Fruit fly (Drosophila melanogaster): Measurements from ENCODE around the gene CG7453.

CG7453 gene

DNA sequence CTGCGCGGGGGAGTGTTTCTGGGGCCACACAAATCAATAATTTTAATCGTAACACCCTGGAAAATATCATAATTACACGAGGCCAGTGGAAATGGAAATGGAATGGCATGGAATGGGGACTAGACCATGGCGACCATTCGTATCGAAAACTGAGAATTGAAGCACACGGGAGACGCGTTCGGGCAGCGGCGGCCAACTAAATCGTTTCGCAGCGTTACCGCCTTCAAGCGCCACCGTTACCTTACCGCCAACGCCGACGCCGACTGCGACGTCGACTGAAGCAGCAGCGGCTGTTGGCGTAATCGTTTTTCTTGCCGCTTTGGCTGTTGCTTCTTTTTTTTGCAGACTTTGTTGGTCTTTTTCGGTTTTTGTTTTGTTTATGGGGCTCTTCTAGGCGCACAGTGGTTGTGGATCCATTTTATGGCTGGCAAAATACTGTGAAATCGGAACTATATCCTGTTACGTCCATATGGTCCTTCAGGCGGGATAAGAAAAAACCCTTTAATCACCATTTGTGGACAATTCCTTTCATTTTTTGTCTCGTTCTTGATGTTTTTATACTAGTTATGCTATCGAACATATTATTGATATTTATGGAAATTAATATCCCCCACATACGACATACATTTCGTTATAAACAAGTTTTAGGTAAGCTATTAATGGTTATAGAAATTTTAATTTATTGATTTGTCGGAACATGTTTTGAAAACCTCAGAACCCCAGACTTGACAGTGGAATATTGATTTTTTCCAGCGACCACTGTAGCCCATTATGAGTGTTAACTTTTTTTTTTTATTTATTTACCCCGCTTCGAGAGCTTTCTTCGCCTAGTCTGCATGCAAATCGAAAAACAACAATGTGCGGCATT is 14.6 kb upstream of the CG7453 start (continued):
- TF ChIP-seq stwl (tag; optimal IDR thresholded peaks at IDR 0.05) (no peak), CG3163 (GFP tag; optimal IDR thresholded peaks at IDR 0.05) (no peak), Dip2 (GFP tag; IDR thresholded peaks at IDR 0.05) (no peak), gcm2 (GFP tag; optimal IDR thresholded peaks at IDR 0.05) (no peak), gcm (GFP tag; optimal IDR thresholded peaks at IDR 0.05) (no peak), amos (GFP tag; IDR thresholded peaks at IDR 0.05; ENCODE audit: partially characterized antibody) (no peak), ash1 (GFP tag; optimal IDR thresholded peaks at IDR 0.05) (no peak), Sry-δ (GFP tag; optimal IDR thresholded peaks at IDR 0.05) (no peak), Bteb2 (GFP tag; optimal IDR thresholded peaks at IDR 0.05) (no peak), fd3F (GFP tag; optimal IDR thresholded peaks at IDR 0.05) (no peak), CG13894 (tag; optimal IDR thresholded peaks at IDR 0.05) (peak; percentile 6), CG18011 (GFP tag; optimal IDR thresholded peaks at IDR 0.05) (no peak), mld (GFP tag; IDR thresholded peaks at IDR 0.05; ENCODE audit: partially characterized antibody) (no peak), CG2116 (GFP tag; optimal IDR thresholded peaks at IDR 0.05) (no peak), ssp (GFP tag; IDR thresholded peaks at IDR 0.05) (no peak), CG8388 (GFP tag; optimal IDR thresholded peaks at IDR 0.05) (no peak), zen2 (GFP tag; IDR thresholded peaks at IDR 0.05; ENCODE audit: partially characterized antibody) (no peak), dpn (GFP tag; optimal IDR thresholded peaks at IDR 0.05) (peak in 1 of 2 experiments; percentile 11), CG11504 (tag; optimal IDR thresholded peaks at IDR 0.05) (peak; percentile 49), mirr (GFP tag; optimal IDR thresholded peaks at IDR 0.05) (peak; percentile 14), CG9727 (GFP tag; optimal IDR thresholded peaks at IDR 0.05) (no peak), pho (GFP tag; optimal IDR thresholded peaks at IDR 0.05) (no peak), D19B (GFP tag; optimal IDR thresholded peaks at IDR 0.05) (no peak), peb (GFP tag; IDR thresholded peaks at IDR 0.05) (no peak), CG12391 (tag; optimal IDR thresholded peaks at IDR 0.05) (peak; percentile 18), Bgb (GFP tag; IDR thresholded peaks at IDR 0.05; ENCODE audit: partially characterized antibody) (peak; percentile 13; the same call in 1 of the 2 replicates), Gug (GFP tag; IDR thresholded peaks at IDR 0.05) (no peak), luna (GFP tag; optimal IDR thresholded peaks at IDR 0.05) (no peak), Hey (tag; optimal IDR thresholded peaks at IDR 0.05) (no peak), btn (GFP tag; optimal IDR thresholded peaks at IDR 0.05) (no peak), Usf (GFP tag; optimal IDR thresholded peaks at IDR 0.05) (no peak), CG32767 (GFP tag; IDR thresholded peaks at IDR 0.05) (0 out of 2 replicates have a peak, but pooled peaks have one; percentile 17), Camta (GFP tag; optimal IDR thresholded peaks at IDR 0.05) (no peak), CG14014 (GFP tag; IDR thresholded peaks at IDR 0.05) (no peak), gce (GFP tag; IDR thresholded peaks at IDR 0.05) (no peak), wor (GFP tag; IDR thresholded peaks at IDR 0.05) (no peak; the same call in 1 of the 2 replicates), ems (GFP tag; optimal IDR thresholded peaks at IDR 0.05) (no peak), insv (GFP tag; optimal IDR thresholded peaks at IDR 0.05) (no peak), Dbx (GFP tag; IDR thresholded peaks at IDR 0.05) (no peak), Sin3A (optimal IDR thresholded peaks at IDR 0.05) (no peak), slp2 (GFP tag; optimal IDR thresholded peaks at IDR 0.05) (no peak), CG4617 (GFP tag; optimal IDR thresholded peaks at IDR 0.05; ENCODE audit: borderline replicate concordance) (no peak), prd (optimal IDR thresholded peaks at IDR 0.05) (no peak), prd (GFP tag; IDR thresholded peaks at IDR 0.05) (peak; percentile 46; the same call in 2 of the 3 replicates), CG16863 (GFP tag; optimal IDR thresholded peaks at IDR 0.05) (no peak), CG8924 (tag; optimal IDR thresholded peaks at IDR 0.05) (no peak), HHEX (GFP tag; optimal IDR thresholded peaks at IDR 0.05) (no peak), knrl (GFP tag; IDR thresholded peaks at IDR 0.05; ENCODE audit: partially characterized antibody) (no peak), Rfx (GFP tag; IDR thresholded peaks at IDR 0.05) (no peak), gfzf (GFP tag; optimal IDR thresholded peaks at IDR 0.05) (no peak)
